Worm (Caenorhabditis elegans) whole organism, late embryonic: ENCODE data around the gene K04E7.1.

Source experiments
- ama-1 ChIP-seq: fragments of 150-350 bp; optimal IDR thresholded peaks from 2 replicates; lab custom pipeline; 2014
- nfya-1 ChIP-seq: sonication (generic microtip); optimal IDR thresholded peaks from 2 replicates; lab custom pipeline; 2017; ENCODE audit warnings: missing genetic modification characterization, mild to moderate bottlenecking, missing compliant biosample characterization, antibody characterized with exemption, moderate library complexity

ce11 chrX:6484780-6485179 lies 23.0 kb downstream of the K04E7.1 start, which contains the start of gene gar-1:
- TF ChIP-seq ama-1 (lab: Kevin White, UChicago) (no peak), nfya-1 (no peak)
